Worm (Caenorhabditis elegans): ENCODE results near the gene C18A3.11.
A peak's percentile ranks its signal among the peaks of the same experiment; 100 is the strongest.

C18A3.11 gene

ce11 chrII:5710835-5711234 is 20.0 kb upstream of the C18A3.11 start:
- TF ChIP-seq egrh-3 (GFP tag; IDR thresholded peaks at IDR 0.05) (no peak), ztf-22 (GFP tag; optimal IDR thresholded peaks at IDR 0.05) (no peak), xnd-1 (tag; optimal IDR thresholded peaks at IDR 0.05) (no peak), mes-4 (tag; optimal IDR thresholded peaks at IDR 0.05) (no peak), B0336.3 (GFP tag; IDR thresholded peaks at IDR 0.05) (no peak)

ce11 chrII:5712126-5712525 is 18.7 kb upstream of the C18A3.11 start:
- no peak for TF ChIP-seq somi-1 (GFP tag; optimal IDR thresholded peaks at IDR 0.05)
- TF ChIP-seq bed-1 (GFP tag; IDR thresholded peaks at IDR 0.05) = no peak
- peak; percentile 43 for TF ChIP-seq F52B5.7 (tag; optimal IDR thresholded peaks at IDR 0.05)
- TF ChIP-seq ceh-40 (GFP tag; IDR thresholded peaks at IDR 0.05) = no peak
- no peak for TF ChIP-seq attf-3 (GFP tag; conservative IDR thresholded peaks at IDR 0.05)
- TF ChIP-seq ekl-4 (GFP tag; IDR thresholded peaks at IDR 0.05) = peak; percentile 43; the same call in 1 of the 2 replicates
- no peak for TF ChIP-seq nhr-179 (tag; optimal IDR thresholded peaks at IDR 0.05)
- no peak for TF ChIP-seq xnd-1 (tag; optimal IDR thresholded peaks at IDR 0.05)
- TF ChIP-seq gei-17 (GFP tag; optimal IDR thresholded peaks at IDR 0.05) = no peak
- TF ChIP-seq snpc-3.4 (tag; optimal IDR thresholded peaks at IDR 0.05) = peak; percentile 50
- TF ChIP-seq B0336.3 (GFP tag; IDR thresholded peaks at IDR 0.05) = peak; percentile 60; the same call in 1 of the 2 replicates
- peak; percentile 40; the same call in 1 of the 2 replicates for TF ChIP-seq madf-6 (GFP tag; IDR thresholded peaks at IDR 0.05)
- TF ChIP-seq Y56A3A.18 (GFP tag; IDR thresholded peaks at IDR 0.05) = no peak
- TF ChIP-seq ztf-26 (tag; optimal IDR thresholded peaks at IDR 0.05) = no peak
- no peak for TF ChIP-seq unc-130 (GFP tag; optimal IDR thresholded peaks at IDR 0.05)
- peak; percentile 20 for TF ChIP-seq lin-54 (GFP tag; optimal IDR thresholded peaks at IDR 0.05)
- no peak for TF ChIP-seq F55B11.4 (tag; optimal IDR thresholded peaks at IDR 0.05; ENCODE audit: borderline replicate concordance, insufficient read depth)
- TF ChIP-seq dox-1 (GFP tag; IDR thresholded peaks at IDR 0.05) = no peak
- peak; percentile 67 for TF ChIP-seq hsf-1 (GFP tag; IDR thresholded peaks at IDR 0.05)
- no peak for TF ChIP-seq nhr-27 (tag; optimal IDR thresholded peaks at IDR 0.05)
- no peak for TF ChIP-seq attf-6 (GFP tag; IDR thresholded peaks at IDR 0.05)
- TF ChIP-seq nhr-120 (GFP tag; IDR thresholded peaks at IDR 0.05) = no peak
- no peak for TF ChIP-seq fkh-3 (tag; optimal IDR thresholded peaks at IDR 0.05)
- peak; percentile 24 for TF ChIP-seq snpc-4 (GFP tag; optimal IDR thresholded peaks at IDR 0.05)
- peak in 1 of 4 experiments; percentile 30 for TF ChIP-seq snpc-4 (tag; optimal IDR thresholded peaks at IDR 0.05)
- TF ChIP-seq nfyb-1 (GFP tag; IDR thresholded peaks at IDR 0.05) = peak; percentile 58; the same call in 1 of the 2 replicates
- TF ChIP-seq cebp-1 (GFP tag; IDR thresholded peaks at IDR 0.05) = no peak
- TF ChIP-seq cebp-1 (tag; optimal IDR thresholded peaks at IDR 0.05) = peak; percentile 24
- TF ChIP-seq ccch-3 (GFP tag; optimal IDR thresholded peaks at IDR 0.05) = no peak
- TF ChIP-seq Y95B8A.8 (GFP tag; IDR thresholded peaks at IDR 0.05) = peak; percentile 63; the same call in 1 of the 2 replicates
- no peak for TF ChIP-seq mes-4 (tag; optimal IDR thresholded peaks at IDR 0.05)
- TF ChIP-seq rcor-1 (GFP tag; IDR thresholded peaks at IDR 0.05) = no peak; the same call in 1 of the 2 replicates
- TF ChIP-seq die-1 (tag; optimal IDR thresholded peaks at IDR 0.05) = no peak
- no peak for TF ChIP-seq ets-4 (GFP tag; optimal IDR thresholded peaks at IDR 0.05)
- no peak for TF ChIP-seq tbp1 (GFP tag; optimal IDR thresholded peaks at IDR 0.05)
- no peak for TF ChIP-seq ztf-28 (GFP tag; IDR thresholded peaks at IDR 0.05)
- TF ChIP-seq lin-40 (tag; optimal IDR thresholded peaks at IDR 0.05) = no peak
- TF ChIP-seq pbrm-1 (GFP tag; IDR thresholded peaks at IDR 0.05) = no peak
- no peak for TF ChIP-seq B0261.1 (tag; optimal IDR thresholded peaks at IDR 0.05)
- TF ChIP-seq him-1 (tag; optimal IDR thresholded peaks at IDR 0.05) = peak; percentile 3
- TF ChIP-seq ztf-25 (GFP tag; IDR thresholded peaks at IDR 0.05) = no peak
- TF ChIP-seq ZK185.1 (tag; optimal IDR thresholded peaks at IDR 0.05; ENCODE audit: poor library complexity, severe bottlenecking) = peak; percentile 35
- no peak for TF ChIP-seq unc-62 (GFP tag; optimal IDR thresholded peaks at IDR 0.05)
- no peak for TF ChIP-seq athp-1 (tag; optimal IDR thresholded peaks at IDR 0.05)
- TF ChIP-seq zim-3 (tag; optimal IDR thresholded peaks at IDR 0.05) = no peak
- no peak for TF ChIP-seq madf-10 (tag; optimal IDR thresholded peaks at IDR 0.05)
